Fruit fly (Drosophila melanogaster) whole organism, prepupa: Measurements from ENCODE around the gene CG4404.

Experiments
- Blimp-1 ChIP-seq: fragments of 200-800 bp; sonication (Bioruptor generic); optimal IDR thresholded peaks from 3 replicates; lab custom pipeline; 2017; ENCODE audit warnings: missing biosample characterization, missing genetic modification characterization, mild to moderate bottlenecking, moderate library complexity, missing genetic modification reagents
- CG10631 ChIP-seq: fragments of 200-800 bp; sonication (Bioruptor generic); optimal IDR thresholded peaks from 2 replicates; lab custom pipeline; 2016; ENCODE audit warnings: missing biosample characterization, missing genetic modification characterization
- CG10669 ChIP-seq: fragments of 200-800 bp; sonication (Bioruptor generic); optimal IDR thresholded peaks from 3 replicates; lab custom pipeline; 2018; ENCODE audit warnings: missing biosample characterization, mild to moderate bottlenecking, missing genetic modification characterization, moderate library complexity
- CG11902 ChIP-seq: fragments of 200-800 bp; sonication (Bioruptor generic); optimal IDR thresholded peaks from 3 replicates; lab custom pipeline; 2016; ENCODE audit warnings: missing biosample characterization, missing genetic modification characterization
- CG15336 ChIP-seq: fragments of 200-800 bp; sonication (Bioruptor generic); IDR thresholded peaks from 2 replicates; pipeline ENCODE4 v1.3.6; 2022; ENCODE audit warnings: missing biosample characterization, missing genetic modification characterization
- CG1621 ChIP-seq: fragments of 200-800 bp; sonication (Bioruptor generic); optimal IDR thresholded peaks from 3 replicates; lab custom pipeline; 2018; ENCODE audit warnings: missing biosample characterization, mild to moderate bottlenecking, missing genetic modification characterization
- CG16779 ChIP-seq: fragments of 200-800 bp; sonication (Bioruptor generic); optimal IDR thresholded peaks from 3 replicates; lab custom pipeline; 2017; ENCODE audit warnings: missing biosample characterization, mild to moderate bottlenecking, missing genetic modification characterization
- CG3032 ChIP-seq: fragments of 200-800 bp; optimal IDR thresholded peaks from 2 replicates; lab custom pipeline; 2019; ENCODE audit warnings: missing biosample characterization, mild to moderate bottlenecking, missing genetic modification characterization, moderate library complexity
- CG31627 ChIP-seq: fragments of 200-800 bp; sonication (Bioruptor generic); optimal IDR thresholded peaks from 3 replicates; lab custom pipeline; 2016; ENCODE audit warnings: missing biosample characterization, missing genetic modification characterization
- CG32006 ChIP-seq: fragments of 200-800 bp; sonication (Bioruptor generic); optimal IDR thresholded peaks from 3 replicates; lab custom pipeline; 2017; ENCODE audit warnings: missing biosample characterization, mild to moderate bottlenecking, missing genetic modification characterization
- CG34406 ChIP-seq: fragments of 200-800 bp; sonication (Bioruptor generic); optimal IDR thresholded peaks from 3 replicates; lab custom pipeline; 2016; ENCODE audit warnings: missing biosample characterization, missing genetic modification characterization
- CG3919 ChIP-seq: fragments of 200-800 bp; sonication (Bioruptor generic); optimal IDR thresholded peaks from 3 replicates; lab custom pipeline; 2016; ENCODE audit warnings: missing biosample characterization, missing genetic modification characterization
- CG6163 ChIP-seq: fragments of 200-800 bp; sonication (Bioruptor generic); IDR thresholded peaks from 3 replicates; pipeline ENCODE4 v1.3.6; 2022; ENCODE audit warnings: missing biosample characterization, missing genetic modification characterization
- CG6792 ChIP-seq: fragments of 200-800 bp; sonication (Bioruptor generic); optimal IDR thresholded peaks from 3 replicates; lab custom pipeline; 2016; ENCODE audit warnings: missing biosample characterization, missing genetic modification characterization
- CG6808 ChIP-seq: fragments of 200-800 bp; sonication (Bioruptor generic); optimal IDR thresholded peaks from 3 replicates; lab custom pipeline; 2017; ENCODE audit warnings: missing biosample characterization, missing genetic modification characterization, mild to moderate bottlenecking, moderate library complexity, missing genetic modification reagents
- CG6854 ChIP-seq: fragments of 200-800 bp; sonication (Bioruptor generic); optimal IDR thresholded peaks from 2 replicates; lab custom pipeline; 2017; ENCODE audit warnings: missing biosample characterization, mild to moderate bottlenecking, missing genetic modification characterization
- CG7368 ChIP-seq: fragments of 200-800 bp; sonication (Bioruptor generic); optimal IDR thresholded peaks from 3 replicates; lab custom pipeline; 2016; ENCODE audit warnings: missing biosample characterization, missing genetic modification characterization
- CG8119 ChIP-seq: fragments of 200-800 bp; sonication (Bioruptor generic); IDR thresholded peaks from 3 replicates; pipeline ENCODE4 v1.3.6; 2022; ENCODE audit warnings: missing biosample characterization, missing genetic modification characterization
- CG8632 ChIP-seq: fragments of 200-800 bp; sonication (Bioruptor generic); optimal IDR thresholded peaks from 3 replicates; lab custom pipeline; 2016; ENCODE audit warnings: missing biosample characterization, missing genetic modification characterization
- CG9139 ChIP-seq: fragments of 200-800 bp; sonication (Bioruptor generic); optimal IDR thresholded peaks from 3 replicates; lab custom pipeline; 2017; ENCODE audit warnings: missing biosample characterization, mild to moderate bottlenecking, missing genetic modification characterization
- Eip75B ChIP-seq: fragments of 200-800 bp; sonication (Bioruptor generic); optimal IDR thresholded peaks from 3 replicates; lab custom pipeline; 2016; ENCODE audit warnings: missing biosample characterization, missing genetic modification characterization
- Eip78C ChIP-seq: fragments of 200-800 bp; sonication (Bioruptor generic); peaks from one replicate; lab custom pipeline; 2016; ENCODE audit warnings: missing biosample characterization, missing genetic modification characterization
- Eip93F ChIP-seq: fragments of 200-800 bp; sonication (Bioruptor generic); optimal IDR thresholded peaks from 2 replicates; lab custom pipeline; 2016; ENCODE audit warnings: missing biosample characterization, mild to moderate bottlenecking, missing genetic modification characterization
- Ets21C ChIP-seq: fragments of 200-800 bp; sonication (Bioruptor generic); optimal IDR thresholded peaks from 3 replicates; lab custom pipeline; 2016; ENCODE audit warnings: missing biosample characterization, missing genetic modification characterization
- Ets96B ChIP-seq: fragments of 200-800 bp; optimal IDR thresholded peaks from 2 replicates; lab custom pipeline; 2019; ENCODE audit warnings: missing biosample characterization, mild to moderate bottlenecking, missing genetic modification characterization, moderate library complexity
- Gug ChIP-seq: fragments of 200-800 bp; sonication (Bioruptor generic); IDR thresholded peaks from 2 replicates; pipeline ENCODE4 v1.3.6; 2022; ENCODE audit warnings: missing biosample characterization, missing genetic modification characterization
- Hr4 ChIP-seq: fragments of 200-800 bp; sonication (Bioruptor generic); optimal IDR thresholded peaks from 3 replicates; lab custom pipeline; 2016; ENCODE audit warnings: missing biosample characterization, missing genetic modification characterization
- Lpt ChIP-seq: fragments of 200-800 bp; sonication (Bioruptor generic); optimal IDR thresholded peaks from 3 replicates; lab custom pipeline; 2016; ENCODE audit warnings: missing biosample characterization, missing genetic modification characterization
- Met ChIP-seq: fragments of 200-800 bp; sonication (Bioruptor generic); optimal IDR thresholded peaks from 3 replicates; lab custom pipeline; 2016; ENCODE audit warnings: missing biosample characterization, missing genetic modification characterization
- OdsH ChIP-seq: fragments of 200-800 bp; sonication (Bioruptor generic); optimal IDR thresholded peaks from 3 replicates; lab custom pipeline; 2016; ENCODE audit warnings: missing biosample characterization, missing genetic modification characterization
- Smox ChIP-seq: fragments of 200-800 bp; sonication (Bioruptor generic); optimal IDR thresholded peaks from 3 replicates; lab custom pipeline; 2016; ENCODE audit warnings: missing biosample characterization, missing genetic modification characterization
- Sox102F ChIP-seq: fragments of 200-800 bp; sonication (Bioruptor generic); optimal IDR thresholded peaks from 2 replicates; lab custom pipeline; 2016; ENCODE audit warnings: missing biosample characterization, mild to moderate bottlenecking, missing genetic modification characterization
- Sox14 ChIP-seq: fragments of 200-800 bp; sonication (Bioruptor generic); optimal IDR thresholded peaks from 3 replicates; lab custom pipeline; 2016; ENCODE audit warnings: missing biosample characterization, missing genetic modification characterization
- Sox15 ChIP-seq: fragments of 200-800 bp; sonication (Bioruptor generic); optimal IDR thresholded peaks from 3 replicates; lab custom pipeline; 2016; ENCODE audit warnings: missing biosample characterization, missing genetic modification characterization
- acj6 ChIP-seq: fragments of 200-800 bp; sonication (Bioruptor generic); optimal IDR thresholded peaks from 3 replicates; lab custom pipeline; 2016; ENCODE audit warnings: missing biosample characterization, missing genetic modification characterization
- cyc ChIP-seq: fragments of 200-800 bp; sonication (Bioruptor generic); optimal IDR thresholded peaks from 3 replicates; lab custom pipeline; 2016; ENCODE audit warnings: missing biosample characterization, missing genetic modification characterization
- dac ChIP-seq: fragments of 200-800 bp; sonication (Bioruptor generic); optimal IDR thresholded peaks from 2 replicates; lab custom pipeline; 2017; ENCODE audit warnings: missing biosample characterization, mild to moderate bottlenecking, missing genetic modification characterization
- dsx ChIP-seq: fragments of 200-800 bp; optimal IDR thresholded peaks from 3 replicates; lab custom pipeline; 2019; ENCODE audit warnings: missing biosample characterization, mild to moderate bottlenecking, missing genetic modification characterization, moderate library complexity; ENCODE audit not compliant: poor library complexity, severe bottlenecking
- eg ChIP-seq: fragments of 200-800 bp; sonication (Bioruptor generic); IDR thresholded peaks from 3 replicates; pipeline ENCODE4 v1.3.6; 2022; ENCODE audit warnings: missing biosample characterization, missing genetic modification characterization
- esn ChIP-seq: fragments of 200-800 bp; sonication (Bioruptor generic); optimal IDR thresholded peaks from 2 replicates; lab custom pipeline; 2016; ENCODE audit warnings: missing biosample characterization, mild to moderate bottlenecking, missing genetic modification characterization, moderate library complexity
- fd59A ChIP-seq: fragments of 200-800 bp; sonication (Bioruptor generic); optimal IDR thresholded peaks from 2 replicates; lab custom pipeline; 2017; ENCODE audit warnings: missing biosample characterization, mild to moderate bottlenecking, missing genetic modification characterization, missing genetic modification reagents
- fd85E ChIP-seq: fragments of 200-800 bp; sonication (Bioruptor generic); optimal IDR thresholded peaks from 3 replicates; lab custom pipeline; 2016; ENCODE audit warnings: missing biosample characterization, missing genetic modification characterization
- fkh ChIP-seq: fragments of 200-800 bp; sonication (Bioruptor generic); optimal IDR thresholded peaks from 3 replicates; lab custom pipeline; 2017; ENCODE audit warnings: missing biosample characterization, mild to moderate bottlenecking, missing genetic modification characterization, moderate library complexity
- lz ChIP-seq: fragments of 200-800 bp; sonication (Bioruptor generic); optimal IDR thresholded peaks from 3 replicates; lab custom pipeline; 2016; ENCODE audit warnings: missing biosample characterization, missing genetic modification characterization
- salr ChIP-seq, 2 experiments: fragments of 200-800 bp; sonication (Bioruptor generic); optimal IDR thresholded peaks; 3 replicates each; lab custom pipeline; 2016 to 2018; ENCODE audit warnings: missing biosample characterization in 2 of 2, missing genetic modification characterization in 2 of 2, mild to moderate bottlenecking in 1 of 2
- spab ChIP-seq: fragments of 200-800 bp; sonication (Bioruptor generic); optimal IDR thresholded peaks from 2 replicates; lab custom pipeline; 2017; ENCODE audit warnings: missing biosample characterization, mild to moderate bottlenecking, missing genetic modification characterization, missing genetic modification reagents
- ss ChIP-seq, 2 experiments: fragments of 200-800 bp; sonication (Bioruptor generic); optimal IDR thresholded peaks; 2 replicates in 1 of 2; 3 replicates in 1 of 2; lab custom pipeline; 2017 to 2018; ENCODE audit warnings: mild to moderate bottlenecking in 2 of 2, missing biosample characterization in 2 of 2, missing genetic modification characterization in 2 of 2, moderate library complexity in 1 of 2
- svp ChIP-seq: fragments of 200-800 bp; sonication (Bioruptor generic); peaks from one replicate; lab custom pipeline; 2016; ENCODE audit warnings: missing biosample characterization, missing genetic modification characterization
- topi ChIP-seq: fragments of 200-800 bp; sonication (Bioruptor generic); optimal IDR thresholded peaks from 3 replicates; lab custom pipeline; 2016; ENCODE audit warnings: missing biosample characterization, missing genetic modification characterization
- vri ChIP-seq: fragments of 200-800 bp; sonication (Bioruptor generic); optimal IDR thresholded peaks from 3 replicates; lab custom pipeline; 2016; ENCODE audit warnings: missing biosample characterization, mild to moderate bottlenecking, missing genetic modification characterization

The CG4404 gene

DNA sequence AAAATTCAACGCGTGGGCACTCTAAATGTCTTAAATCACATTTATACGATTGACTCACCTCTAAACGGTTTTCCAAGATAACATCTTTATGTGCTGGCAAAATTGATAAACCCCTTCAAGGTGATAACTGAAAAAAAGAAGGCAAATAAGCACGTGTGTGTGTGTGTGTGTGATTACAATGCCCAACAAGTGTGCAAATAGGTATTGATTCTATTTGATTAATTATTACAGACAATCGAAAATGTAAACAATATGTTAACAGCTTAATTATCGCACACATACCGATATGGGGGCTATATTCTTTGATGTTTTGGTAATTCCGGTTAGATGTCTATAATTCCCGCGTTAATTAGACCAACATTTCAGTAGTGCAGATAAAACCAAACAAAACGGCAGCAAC is 19.3 kb downstream of the CG4404 start:
- TF ChIP-seq Sox15 (GFP tag; lab: Kevin White, UChicago) (no peak), ss (GFP tag; optimal IDR thresholded peaks at IDR 0.05; lab: Kevin White, UChicago) (no peak), fkh (GFP tag; lab: Kevin White, UChicago) (peak; percentile 43)
- TF ChIP-seq, all 60 proteins: peak for 1

DNA sequence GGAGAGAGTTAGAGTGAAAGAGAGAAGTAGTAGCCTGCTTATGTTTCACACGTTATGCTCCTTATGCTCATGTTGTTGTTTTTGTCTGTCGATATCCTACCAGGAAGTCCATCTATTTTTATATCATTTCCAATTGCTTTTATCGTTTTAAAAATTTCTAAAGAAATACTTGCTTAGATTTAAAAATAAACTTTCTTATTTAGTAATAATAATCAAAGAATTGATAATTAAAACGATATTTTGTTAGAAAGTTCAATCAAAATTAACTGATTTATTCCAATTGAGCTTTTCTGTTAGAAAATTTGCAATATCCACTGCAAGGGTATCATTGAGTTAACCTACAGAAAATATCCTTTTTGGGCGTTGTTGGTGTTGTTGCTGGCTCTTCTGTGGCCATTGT is 36.0 kb downstream of the CG4404 start:
- TF ChIP-seq CG15336 (no peak), Ets21C (no peak), CG3032 (tag; lab: Kevin White, UChicago) (peak; percentile 13), svp (GFP tag; lab: Kevin White, UChicago) (no peak), Met (GFP tag; lab: Kevin White, UChicago) (no peak), vri (GFP tag; lab: Kevin White, UChicago) (no peak), OdsH (GFP tag; lab: Kevin White, UChicago) (peak; percentile 16), CG6808 (no peak), CG6854 (GFP tag; lab: Kevin White, UChicago) (no peak), Gug (no peak), Ets96B (peak; percentile 8), CG10669 (GFP tag; lab: Kevin White, UChicago) (no peak), ss (GFP tag; optimal IDR thresholded peaks at IDR 0.05; lab: Kevin White, UChicago) (peak in 1 of 2 experiments; percentile 26), Sox14 (GFP tag; lab: Kevin White, UChicago) (no peak), Hr4 (no peak), salr (GFP tag; optimal IDR thresholded peaks at IDR 0.05; lab: Kevin White, UChicago) (no peak), CG11902 (GFP tag; lab: Kevin White, UChicago) (no peak), eg (GFP tag; lab: Robert Waterston, UW) (no peak), CG16779 (no peak), Lpt (GFP tag; lab: Kevin White, UChicago) (no peak), CG31627 (GFP tag; lab: Kevin White, UChicago) (no peak), CG1621 (no peak), CG8119 (GFP tag; lab: Robert Waterston, UW) (no peak), CG6163 (GFP tag; lab: Robert Waterston, UW) (no peak), Blimp-1 (GFP tag; lab: Kevin White, UChicago) (no peak), cyc (no peak), CG7368 (GFP tag; lab: Kevin White, UChicago) (no peak), Eip75B (GFP tag; lab: Kevin White, UChicago) (no peak), Smox (GFP tag; lab: Kevin White, UChicago) (no peak), fkh (GFP tag; lab: Kevin White, UChicago) (no peak), CG32006 (GFP tag; lab: Kevin White, UChicago) (peak; percentile 31), dac (GFP tag; lab: Kevin White, UChicago) (no peak), esn (GFP tag; lab: Kevin White, UChicago) (peak; percentile 3), acj6 (GFP tag; lab: Kevin White, UChicago) (no peak), topi (GFP tag; lab: Kevin White, UChicago) (no peak), fd59A (no peak), CG9139 (GFP tag; lab: Kevin White, UChicago) (no peak), Eip93F (GFP tag; lab: Kevin White, UChicago) (no peak), CG3919 (no peak), CG8632 (GFP tag; lab: Kevin White, UChicago) (no peak), CG6792 (GFP tag; lab: Kevin White, UChicago) (no peak), lz (GFP tag; lab: Kevin White, UChicago) (no peak), Sox102F (GFP tag; lab: Kevin White, UChicago) (no peak), Sox15 (GFP tag; lab: Kevin White, UChicago) (no peak), Eip78C (peak; percentile 48), fd85E (GFP tag; lab: Kevin White, UChicago) (no peak), dsx (GFP tag; lab: Kevin White, UChicago) (no peak), CG34406 (GFP tag; lab: Kevin White, UChicago) (no peak), spab (no peak), CG10631 (GFP tag; lab: Kevin White, UChicago) (no peak)
